Worm (Caenorhabditis elegans) whole organism, L3 larva: Measurements from ENCODE around the gene srd-49.
"Not testable (repeated sequence)": the region's sequence is repeated elsewhere in the genome, so short reads cannot be mapped to it uniquely, and the experiment has no call there.

Experiments used
- aly-2 ChIP-seq: fragments of 150-350 bp; optimal IDR thresholded peaks from 2 replicates; lab custom pipeline; 2014; ENCODE audit warnings: missing biosample characterization, missing genetic modification characterization
- ceh-28 ChIP-seq: fragments of 150-350 bp; optimal IDR thresholded peaks from 2 replicates; lab custom pipeline; 2014; ENCODE audit warnings: missing biosample characterization, missing genetic modification reagents, missing genetic modification characterization
- egl-27 ChIP-seq: sonication (generic microtip); optimal IDR thresholded peaks from 4 replicates; lab custom pipeline; 2017; ENCODE audit warnings: missing biosample characterization, missing genetic modification reagents, missing genetic modification characterization
- fkh-10 ChIP-seq: sonication (generic microtip); optimal IDR thresholded peaks from 2 replicates; lab custom pipeline; 2017; ENCODE audit warnings: missing biosample characterization, missing genetic modification reagents, missing genetic modification characterization
- nhr-11 ChIP-seq: fragments of 150-350 bp; optimal IDR thresholded peaks from 2 replicates; lab custom pipeline; 2014; ENCODE audit warnings: missing biosample characterization, missing genetic modification characterization
- nhr-237 ChIP-seq: fragments of 150-350 bp; optimal IDR thresholded peaks from 2 replicates; lab custom pipeline; 2014; ENCODE audit warnings: missing biosample characterization, missing genetic modification characterization
- pqm-1 ChIP-seq: fragments of 150-350 bp; optimal IDR thresholded peaks from 2 replicates; lab custom pipeline; 2017; ENCODE audit warnings: missing biosample characterization, missing genetic modification characterization, inconsistent platforms
- tbx-2 ChIP-seq: sonication (generic microtip); optimal IDR thresholded peaks from 2 replicates; lab custom pipeline; 2016; ENCODE audit warnings: mild to moderate bottlenecking, missing genetic modification characterization, missing compliant biosample characterization
- ztf-11 ChIP-seq: fragments of 150-350 bp; optimal IDR thresholded peaks from 2 replicates; lab custom pipeline; 2014; ENCODE audit warnings: missing biosample characterization, missing genetic modification characterization

DNA sequence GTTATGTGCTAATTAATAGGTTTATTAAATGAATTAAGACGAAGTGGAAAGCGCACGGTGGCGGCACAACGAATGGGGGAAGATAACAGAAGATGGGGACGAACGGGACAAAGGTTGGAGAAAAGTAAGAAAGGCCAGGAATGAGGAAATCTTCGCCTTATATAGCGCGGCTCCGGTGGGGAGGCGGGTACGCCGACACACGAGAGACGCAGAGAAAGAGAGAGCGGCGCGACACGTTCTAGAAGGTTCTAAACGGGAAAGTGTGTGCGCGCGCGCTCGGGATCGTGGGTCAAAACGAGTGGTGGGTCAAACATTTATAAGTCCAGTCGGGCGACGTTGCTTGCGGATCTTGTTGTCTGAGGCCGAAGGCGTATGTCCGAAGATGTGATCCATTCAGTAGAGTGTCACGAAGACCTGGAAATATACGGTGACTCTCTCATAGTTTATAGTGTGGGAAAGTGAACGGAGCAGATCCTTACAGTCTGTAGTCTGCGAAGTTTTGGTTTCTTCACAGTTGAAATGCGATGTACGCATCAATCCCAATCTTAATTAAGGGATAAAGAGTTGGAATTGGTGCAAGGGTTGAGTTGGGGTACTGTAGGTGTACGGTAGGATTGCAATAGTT lies 45.2 kb upstream of the srd-49 start:
- TF ChIP-seq aly-2 (tag; lab: Kevin White, UChicago); nhr-11 (tag; lab: Kevin White, UChicago); egl-27 (tag; lab: Kevin White, UChicago); pqm-1 (tag; lab: Kevin White, UChicago); fkh-10; tbx-2 (tag; lab: Kevin White, UChicago); ceh-28 (tag; lab: Kevin White, UChicago); ztf-11 (tag; lab: Kevin White, UChicago); nhr-237 (tag; lab: Kevin White, UChicago): not testable (repeated sequence)
